Worm (Caenorhabditis elegans) whole organism, L4 larva: ENCODE results near the gene F22F7.4.

Source experiments
- D1046.2 ChIP-seq: fragments of 200-800 bp; sonication (Bioruptor generic); IDR thresholded peaks from 2 replicates; pipeline ENCODE4 v1.3.6; 2022; ENCODE audit warnings: missing genetic modification characterization, missing compliant biosample characterization
- T26A8.4 ChIP-seq: fragments of 200-800 bp; sonication (Bioruptor generic); IDR thresholded peaks from 2 replicates; pipeline ENCODE4 v1.3.6; 2022; ENCODE audit warnings: missing genetic modification characterization, missing compliant biosample characterization
- aha-1 ChIP-seq: fragments of 150-350 bp; peaks from one replicate; lab custom pipeline; 2014; ENCODE audit warnings: missing biosample characterization, missing genetic modification characterization
- aly-2 ChIP-seq: sonication (generic microtip); optimal IDR thresholded peaks from 2 replicates; lab custom pipeline; 2018; ENCODE audit warnings: missing biosample characterization, missing genetic modification characterization
- ama-1 ChIP-seq: fragments of 150-350 bp; optimal IDR thresholded peaks from 2 replicates; lab custom pipeline; 2014; ENCODE audit warnings: inconsistent platforms, mixed read lengths
- arid-1 ChIP-seq: fragments of 200-800 bp; sonication (Bioruptor generic); conservative IDR thresholded peaks from 2 replicates; pipeline ENCODE4 v1.3.6; 2022; ENCODE audit warnings: missing genetic modification reagents, missing genetic modification characterization, missing compliant biosample characterization
- attf-4 ChIP-seq: sonication (generic microtip); optimal IDR thresholded peaks from 3 replicates; lab custom pipeline; 2017; ENCODE audit warnings: missing biosample characterization, missing genetic modification characterization
- ceh-20 ChIP-seq: fragments of 200-800 bp; sonication (Bioruptor generic); IDR thresholded peaks from 2 replicates; pipeline ENCODE4 v1.3.6; 2022; ENCODE audit warnings: missing genetic modification reagents, missing genetic modification characterization, missing compliant biosample characterization
- ceh-44 ChIP-seq: fragments of 200-800 bp; sonication (Bioruptor generic); IDR thresholded peaks from 2 replicates; pipeline ENCODE4 v1.3.6; 2022; ENCODE audit warnings: missing genetic modification reagents, missing genetic modification characterization, missing compliant biosample characterization
- ceh-82 ChIP-seq: sonication (generic microtip); optimal IDR thresholded peaks from 2 replicates; lab custom pipeline; 2017; ENCODE audit warnings: missing biosample characterization, missing genetic modification characterization
- ctbp-1 ChIP-seq: fragments of 200-800 bp; sonication (Bioruptor generic); IDR thresholded peaks from 2 replicates; pipeline ENCODE4 v1.3.6; 2022; ENCODE audit warnings: missing genetic modification reagents, missing genetic modification characterization, missing compliant biosample characterization
- daf-8 ChIP-seq: fragments of 200-800 bp; sonication (Bioruptor generic); IDR thresholded peaks from 2 replicates; pipeline ENCODE4 v1.3.6; 2022; ENCODE audit warnings: missing genetic modification characterization, missing compliant biosample characterization
- dmd-6 ChIP-seq: fragments of 200-800 bp; sonication (Bioruptor generic); IDR thresholded peaks from 2 replicates; pipeline ENCODE4 v1.3.6; 2022; ENCODE audit warnings: missing genetic modification reagents, missing genetic modification characterization, missing compliant biosample characterization
- duxl-1 ChIP-seq: sonication (generic microtip); optimal IDR thresholded peaks from 2 replicates; lab custom pipeline; 2016; ENCODE audit warnings: mild to moderate bottlenecking, missing genetic modification characterization, moderate library complexity, missing compliant biosample characterization; ENCODE audit not compliant: poor library complexity
- dve-1 ChIP-seq: sonication (generic microtip); optimal IDR thresholded peaks from 2 replicates; lab custom pipeline; 2017; ENCODE audit warnings: antibody characterized with exemption, mild to moderate bottlenecking, missing genetic modification characterization, missing compliant biosample characterization; ENCODE audit not compliant: insufficient read depth
- egl-27 ChIP-seq: sonication (generic microtip); optimal IDR thresholded peaks from 3 replicates; lab custom pipeline; 2017; ENCODE audit warnings: missing biosample characterization, missing genetic modification reagents, missing genetic modification characterization
- egl-43 ChIP-seq: fragments of 200-800 bp; sonication (Bioruptor generic); IDR thresholded peaks from 2 replicates; pipeline ENCODE4 v1.3.6; 2022; ENCODE audit warnings: missing genetic modification reagents, missing genetic modification characterization, missing compliant biosample characterization
- fos-1 ChIP-seq: fragments of 150-350 bp; optimal IDR thresholded peaks from 2 replicates; lab custom pipeline; 2014; ENCODE audit warnings: missing biosample characterization, missing genetic modification characterization
- gei-8 ChIP-seq: fragments of 200-800 bp; sonication (Bioruptor generic); optimal IDR thresholded peaks from 2 replicates; lab custom pipeline; 2018; ENCODE audit warnings: mild to moderate bottlenecking, missing genetic modification characterization, missing compliant biosample characterization
- hif-1 ChIP-seq, 2 experiments: sonication (generic microtip); optimal IDR thresholded peaks; 2 replicates each; lab custom pipeline; 2016 to 2017; ENCODE audit warnings: missing compliant biosample characterization in 2 of 2, missing genetic modification characterization in 2 of 2, missing genetic modification reagents in 2 of 2, missing genotype in 2 of 2, mild to moderate bottlenecking in 1 of 2
- lin-13 ChIP-seq: fragments of 150-350 bp; optimal IDR thresholded peaks from 2 replicates; lab custom pipeline; 2014; ENCODE audit warnings: missing biosample characterization, missing genetic modification reagents, missing genetic modification characterization
- lin-15B ChIP-seq: fragments of 150-350 bp; sonication (generic microtip); optimal IDR thresholded peaks from 3 replicates; lab custom pipeline; 2014; ENCODE audit warnings: missing biosample characterization, missing genetic modification characterization
- lin-29 ChIP-seq: fragments of 200-800 bp; sonication (Bioruptor generic); IDR thresholded peaks from 2 replicates; pipeline ENCODE4 v1.3.6; 2022; ENCODE audit warnings: missing genetic modification reagents, missing genetic modification characterization, missing compliant biosample characterization
- lin-38 ChIP-seq: fragments of 200-800 bp; sonication (Bioruptor generic); IDR thresholded peaks from 2 replicates; pipeline ENCODE4 v1.3.6; 2022; ENCODE audit warnings: missing genetic modification reagents, missing genetic modification characterization, missing compliant biosample characterization
- lin-39 ChIP-seq: fragments of 150-350 bp; optimal IDR thresholded peaks from 2 replicates; lab custom pipeline; 2014; ENCODE audit warnings: missing biosample characterization, missing genetic modification reagents, missing genetic modification characterization
- lsy-2 ChIP-seq, 2 experiments: fragments of 150-350 bp in 1 of 2; sonication (generic microtip) in 1 of 2; optimal IDR thresholded peaks; 2 replicates each; lab custom pipeline; 2014 to 2017; ENCODE audit warnings: missing biosample characterization in 2 of 2, missing genetic modification characterization in 2 of 2
- madf-9 ChIP-seq: fragments of 200-800 bp; sonication (Bioruptor generic); conservative IDR thresholded peaks from 2 replicates; pipeline ENCODE4 v1.3.6; 2022; ENCODE audit warnings: missing genetic modification reagents, missing genetic modification characterization, missing compliant biosample characterization
- mxl-2 ChIP-seq: fragments of 200-800 bp; sonication (Bioruptor generic); conservative IDR thresholded peaks from 2 replicates; pipeline ENCODE4 v1.3.6; 2022; ENCODE audit warnings: missing genetic modification reagents, missing genetic modification characterization, missing compliant biosample characterization
- mxl-3 ChIP-seq: fragments of 200-800 bp; sonication (Bioruptor generic); optimal IDR thresholded peaks from 2 replicates; lab custom pipeline; 2018; ENCODE audit warnings: mild to moderate bottlenecking, missing genetic modification characterization, missing compliant biosample characterization
- nhr-111 ChIP-seq: fragments of 200-800 bp; sonication (Bioruptor generic); optimal IDR thresholded peaks from 2 replicates; lab custom pipeline; 2018; ENCODE audit warnings: mild to moderate bottlenecking, missing genetic modification characterization, missing compliant biosample characterization
- nhr-25 ChIP-seq: sonication (generic microtip); optimal IDR thresholded peaks from 2 replicates; lab custom pipeline; 2017; ENCODE audit warnings: missing genetic modification characterization, mild to moderate bottlenecking, missing compliant biosample characterization, antibody characterized with exemption, moderate library complexity, borderline replicate concordance; ENCODE audit not compliant: insufficient read depth
- nhr-28 ChIP-seq: fragments of 150-350 bp; optimal IDR thresholded peaks from 2 replicates; lab custom pipeline; 2014; ENCODE audit warnings: missing biosample characterization, missing genetic modification characterization
- nhr-41 ChIP-seq: fragments of 200-800 bp; sonication (Bioruptor generic); IDR thresholded peaks from 2 replicates; pipeline ENCODE4 v1.3.6; 2022; ENCODE audit warnings: missing genetic modification reagents, missing genetic modification characterization, missing compliant biosample characterization
- nhr-42 ChIP-seq: fragments of 200-800 bp; sonication (Bioruptor generic); IDR thresholded peaks from 2 replicates; pipeline ENCODE4 v1.3.6; 2022; ENCODE audit warnings: missing genetic modification characterization, missing compliant biosample characterization
- nhr-48 ChIP-seq: sonication (generic microtip); optimal IDR thresholded peaks from 2 replicates; lab custom pipeline; 2016; ENCODE audit warnings: mild to moderate bottlenecking, missing genetic modification characterization, missing compliant biosample characterization
- nhr-6 ChIP-seq: fragments of 150-350 bp; optimal IDR thresholded peaks from 2 replicates; lab custom pipeline; 2014; ENCODE audit warnings: missing biosample characterization, missing genetic modification characterization
- nhr-76 ChIP-seq: fragments of 150-350 bp; optimal IDR thresholded peaks from 2 replicates; lab custom pipeline; 2014; ENCODE audit warnings: missing biosample characterization, missing genetic modification characterization
- pqm-1 ChIP-seq: sonication (generic microtip); optimal IDR thresholded peaks from 2 replicates; lab custom pipeline; 2017; ENCODE audit warnings: missing biosample characterization, missing genetic modification characterization
- rbr-2 ChIP-seq: sonication (generic microtip); optimal IDR thresholded peaks from 2 replicates; lab custom pipeline; 2016; ENCODE audit warnings: missing genotype, missing genetic modification characterization, missing compliant biosample characterization
- sdz-12 ChIP-seq: fragments of 200-800 bp; sonication (Bioruptor generic); optimal IDR thresholded peaks from 2 replicates; lab custom pipeline; 2018; ENCODE audit warnings: mild to moderate bottlenecking, missing genetic modification characterization, missing compliant biosample characterization
- set-16 ChIP-seq: fragments of 200-800 bp; sonication (Bioruptor generic); IDR thresholded peaks from 2 replicates; pipeline ENCODE4 v1.3.6; 2022; ENCODE audit warnings: missing genetic modification reagents, missing genetic modification characterization, missing compliant biosample characterization
- skn-1 ChIP-seq: fragments of 150-350 bp; optimal IDR thresholded peaks from 2 replicates; lab custom pipeline; 2014; ENCODE audit warnings: missing biosample characterization, missing genetic modification characterization
- snpc-4 ChIP-seq: fragments of 150-350 bp; optimal IDR thresholded peaks from 2 replicates; lab custom pipeline; 2014; ENCODE audit warnings: missing biosample characterization, missing genetic modification characterization
- spr-3 ChIP-seq: fragments of 200-800 bp; sonication (Bioruptor generic); optimal IDR thresholded peaks from 2 replicates; lab custom pipeline; 2018; ENCODE audit warnings: mild to moderate bottlenecking, missing genetic modification characterization, missing compliant biosample characterization
- tra-1 ChIP-seq: fragments of 200-800 bp; sonication (Bioruptor generic); IDR thresholded peaks from 2 replicates; pipeline ENCODE4 v1.3.6; 2022; ENCODE audit warnings: missing genetic modification reagents, missing genetic modification characterization, missing compliant biosample characterization
- unc-130 ChIP-seq: sonication (generic microtip); optimal IDR thresholded peaks from 2 replicates; lab custom pipeline; 2016; ENCODE audit warnings: missing genetic modification reagents, missing genetic modification characterization, missing compliant biosample characterization
- zfp-2 ChIP-seq: sonication (generic microtip); optimal IDR thresholded peaks from 2 replicates; lab custom pipeline; 2016; ENCODE audit warnings: mild to moderate bottlenecking, missing genetic modification characterization, missing compliant biosample characterization
- zfp-3 ChIP-seq: fragments of 200-800 bp; sonication (Bioruptor generic); conservative IDR thresholded peaks from 2 replicates; pipeline ENCODE4 v1.3.6; 2022; ENCODE audit warnings: missing genetic modification reagents, missing genetic modification characterization, missing compliant biosample characterization
- zip-11 ChIP-seq: fragments of 200-800 bp; sonication (Bioruptor generic); IDR thresholded peaks from 2 replicates; pipeline ENCODE4 v1.3.6; 2022; ENCODE audit warnings: missing genetic modification characterization, missing compliant biosample characterization
- zip-2 ChIP-seq: fragments of 150-350 bp; optimal IDR thresholded peaks from 2 replicates; lab custom pipeline; 2014; ENCODE audit warnings: missing biosample characterization, missing genetic modification characterization

F22F7.4 gene

DNA sequence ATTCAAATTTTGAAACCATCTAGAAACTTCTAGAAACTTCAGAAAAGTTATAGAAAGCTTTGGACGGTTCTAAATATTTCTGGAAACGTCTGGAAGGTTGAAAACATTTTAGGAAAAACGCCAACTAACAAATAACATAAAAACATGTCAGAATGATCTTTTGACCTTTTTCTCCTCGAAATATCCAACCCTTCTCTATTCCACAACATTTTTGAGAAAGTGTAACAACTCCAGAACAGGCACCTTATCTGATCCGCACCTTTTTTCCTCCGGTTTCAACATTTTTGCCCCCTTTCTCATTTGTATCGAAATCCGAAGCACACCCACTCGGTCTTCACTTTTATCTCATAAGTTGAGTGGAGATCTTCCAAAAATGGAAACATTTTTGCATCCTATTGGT, 4.5 kb upstream of the F22F7.4 start, which contains the start of gene F22F7.3:
F22F7.3 (plus strand) TSS at position 301 of the 400 bp plus-strand sequence.
- TF ChIP-seq mxl-3 (GFP tag; lab: Kevin White, UChicago) (no peak), T26A8.4 (no peak), set-16 (GFP tag; lab: Robert Waterston, UW) (no peak), nhr-111 (GFP tag; lab: Kevin White, UChicago) (no peak), skn-1 (tag; lab: Kevin White, UChicago) (no peak), spr-3 (no peak), zfp-2 (tag; lab: Kevin White, UChicago) (no peak), lin-38 (GFP tag; lab: Robert Waterston, UW) (no peak), fos-1 (tag; lab: Kevin White, UChicago) (no peak), aha-1 (tag; lab: Kevin White, UChicago) (no peak), zip-2 (tag; lab: Kevin White, UChicago) (no peak), hif-1 (tag; optimal IDR thresholded peaks at IDR 0.05; lab: Kevin White, UChicago) (no peak), duxl-1 (tag; lab: Kevin White, UChicago) (no peak), ama-1 (lab: Kevin White, UChicago) (no peak)

DNA sequence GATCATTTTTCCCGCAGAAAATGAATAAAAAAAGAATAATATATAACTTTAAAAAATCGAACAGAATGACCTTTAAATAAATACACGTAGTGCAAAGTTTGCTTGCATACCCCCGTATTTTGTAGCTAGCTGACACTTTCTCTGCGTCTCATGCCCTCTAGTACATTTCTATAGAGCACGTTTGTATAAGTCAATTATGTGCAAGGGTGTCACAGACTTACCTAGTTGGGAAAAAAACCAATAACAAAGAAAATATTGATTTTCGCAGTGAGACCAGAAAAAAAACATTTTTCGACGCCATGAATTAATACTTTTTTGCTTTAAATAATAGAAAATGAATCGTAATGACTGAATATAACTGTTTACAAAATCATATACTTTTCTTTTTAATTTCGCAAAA, 3.4 kb upstream of the F22F7.4 start, which contains the start of gene ckb-4:
ckb-4 (minus strand) TSS at position 140 of the 400 bp plus-strand sequence.
- no peak for TF ChIP-seq lin-38 (GFP tag; lab: Robert Waterston, UW)
- no peak for TF ChIP-seq sdz-12 (GFP tag; lab: Kevin White, UChicago)
- TF ChIP-seq ctbp-1 (GFP tag; lab: Robert Waterston, UW) = no peak
- TF ChIP-seq lsy-2 (tag; optimal IDR thresholded peaks at IDR 0.05; lab: Kevin White, UChicago) = no peak
- TF ChIP-seq nhr-76 (tag; lab: Kevin White, UChicago) = no peak
- TF ChIP-seq lin-13 (GFP tag; lab: Kevin White, UChicago) = peak; percentile 26
- peak; percentile 4 for TF ChIP-seq pqm-1 (tag; lab: Kevin White, UChicago)
- no peak for TF ChIP-seq zfp-3
- no peak for TF ChIP-seq D1046.2 (GFP tag; lab: Robert Waterston, UW)
- no peak for TF ChIP-seq zip-2 (tag; lab: Kevin White, UChicago)
- no peak for TF ChIP-seq nhr-48 (tag; lab: Kevin White, UChicago)
- no peak for TF ChIP-seq daf-8 (GFP tag; lab: Robert Waterston, UW)
- no peak for TF ChIP-seq zip-11 (GFP tag; lab: Robert Waterston, UW)
- no peak for TF ChIP-seq dmd-6 (GFP tag; lab: Robert Waterston, UW)
- no peak for TF ChIP-seq aly-2
- TF ChIP-seq mxl-2 (GFP tag; lab: Robert Waterston, UW) = no peak
- TF ChIP-seq nhr-28 (tag; lab: Kevin White, UChicago) = peak; percentile 95
- TF ChIP-seq nhr-6 = peak; percentile 39
- TF ChIP-seq egl-27 (tag; lab: Kevin White, UChicago) = no peak
- no peak for TF ChIP-seq snpc-4
- TF ChIP-seq fos-1 (tag; lab: Kevin White, UChicago) = no peak
- no peak for TF ChIP-seq tra-1 (GFP tag; lab: Robert Waterston, UW)
- no peak for TF ChIP-seq ceh-20 (GFP tag; lab: Robert Waterston, UW)
- no peak for TF ChIP-seq spr-3
- TF ChIP-seq lin-15B (tag; lab: Kevin White, UChicago) = no peak
- TF ChIP-seq unc-130 = no peak
- no peak for TF ChIP-seq madf-9
- no peak for TF ChIP-seq ceh-44 (GFP tag; lab: Robert Waterston, UW)
- no peak for TF ChIP-seq nhr-42 (GFP tag; lab: Robert Waterston, UW)
- no peak for TF ChIP-seq lin-39
- TF ChIP-seq rbr-2 (tag; lab: Kevin White, UChicago) = no peak
- TF ChIP-seq T26A8.4 = no peak
- TF ChIP-seq arid-1 (GFP tag; lab: Robert Waterston, UW) = no peak
- no peak for TF ChIP-seq set-16 (GFP tag; lab: Robert Waterston, UW)
- no peak for TF ChIP-seq gei-8
- no peak for TF ChIP-seq egl-43 (GFP tag; lab: Robert Waterston, UW)
- TF ChIP-seq ceh-82 (tag; lab: Kevin White, UChicago) = no peak
- no peak for TF ChIP-seq dve-1
- TF ChIP-seq attf-4 (tag; lab: Kevin White, UChicago) = no peak
- no peak for TF ChIP-seq nhr-25 (tag; lab: Kevin White, UChicago)
- TF ChIP-seq nhr-41 = no peak
- no peak for TF ChIP-seq lin-29 (GFP tag; lab: Robert Waterston, UW)
